Worm (Caenorhabditis elegans) whole organism, midembryonic: Measurements from ENCODE around the gene wht-8.

Experiments
- T22C8.4 ChIP-seq: fragments of 200-800 bp; sonication (Bioruptor generic); IDR thresholded peaks from 2 replicates; pipeline ENCODE4 v1.3.6; 2022; ENCODE audit warnings: missing genetic modification characterization, missing compliant biosample characterization
- cog-1 ChIP-seq: sonication (generic microtip); optimal IDR thresholded peaks from 2 replicates; lab custom pipeline; 2016; ENCODE audit warnings: missing genetic modification characterization, missing compliant biosample characterization
- flt-1 ChIP-seq: fragments of 200-800 bp; sonication (Bioruptor generic); IDR thresholded peaks from 2 replicates; pipeline ENCODE4 v1.3.6; 2022; ENCODE audit warnings: missing genetic modification characterization, missing compliant biosample characterization
- klf-2 ChIP-seq: fragments of 200-800 bp; sonication (Bioruptor generic); conservative IDR thresholded peaks from 2 replicates; pipeline ENCODE4 v1.3.6; 2022; ENCODE audit warnings: missing genetic modification reagents, missing genetic modification characterization, missing compliant biosample characterization
- med-1 ChIP-seq: sonication (generic microtip); optimal IDR thresholded peaks from 2 replicates; lab custom pipeline; 2017; ENCODE audit warnings: missing genetic modification characterization, mild to moderate bottlenecking, missing compliant biosample characterization, antibody characterized with exemption, missing genetic modification reagents; ENCODE audit not compliant: insufficient read depth
- ref-1 ChIP-seq: fragments of 200-800 bp; sonication (Bioruptor generic); conservative IDR thresholded peaks from 2 replicates; pipeline ENCODE4 v1.3.6; 2022; ENCODE audit warnings: missing genetic modification reagents, missing genetic modification characterization, missing compliant biosample characterization
- tab-1 ChIP-seq: fragments of 200-800 bp; sonication (Bioruptor generic); IDR thresholded peaks from 2 replicates; pipeline ENCODE4 v1.3.6; 2022; ENCODE audit warnings: missing genetic modification characterization, missing compliant biosample characterization
- ztf-23 ChIP-seq: fragments of 200-800 bp; sonication (Bioruptor generic); IDR thresholded peaks from 2 replicates; pipeline ENCODE4 v1.3.6; 2022; ENCODE audit warnings: missing genetic modification reagents, missing genetic modification characterization, missing compliant biosample characterization
- ztf-29 ChIP-seq: fragments of 200-800 bp; sonication (Bioruptor generic); IDR thresholded peaks from 2 replicates; pipeline ENCODE4 v1.3.6; 2022; ENCODE audit warnings: missing genetic modification reagents, missing genetic modification characterization, missing compliant biosample characterization

The wht-8 gene

DNA sequence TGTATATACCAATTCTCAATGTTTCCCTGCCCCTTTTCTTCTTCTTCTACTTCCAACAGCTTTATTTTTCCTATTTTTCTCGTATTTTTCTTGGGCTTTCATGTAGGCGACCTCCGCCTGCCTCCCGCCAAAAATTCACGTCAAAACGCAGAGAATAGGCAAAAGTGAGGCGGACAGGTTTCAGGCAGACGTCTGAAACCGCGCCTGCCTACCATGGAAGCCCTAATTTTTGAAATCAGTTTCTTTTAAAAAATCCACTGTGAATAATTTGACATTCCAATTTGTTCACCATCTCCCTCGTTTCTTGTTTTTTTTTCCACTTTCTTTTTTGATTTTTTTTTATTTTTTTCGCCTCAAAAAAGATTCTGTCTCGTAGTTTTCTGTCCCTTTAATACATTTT lies 20.2 kb downstream of the wht-8 start:
- no peak for TF ChIP-seq klf-2 (GFP tag; lab: Robert Waterston, UW)
- TF ChIP-seq med-1 (GFP tag; lab: Kevin White, UChicago) = no peak
- no peak for TF ChIP-seq ref-1 (GFP tag; lab: Robert Waterston, UW)
- TF ChIP-seq tab-1 (GFP tag; lab: Robert Waterston, UW) = no peak
- no peak for TF ChIP-seq T22C8.4 (GFP tag; lab: Robert Waterston, UW)
- no peak for TF ChIP-seq flt-1 (GFP tag; lab: Robert Waterston, UW)
- TF ChIP-seq ztf-23 = no peak
- TF ChIP-seq ztf-29 (GFP tag; lab: Robert Waterston, UW) = no peak
- no peak for TF ChIP-seq cog-1 (tag; lab: Kevin White, UChicago)

DNA sequence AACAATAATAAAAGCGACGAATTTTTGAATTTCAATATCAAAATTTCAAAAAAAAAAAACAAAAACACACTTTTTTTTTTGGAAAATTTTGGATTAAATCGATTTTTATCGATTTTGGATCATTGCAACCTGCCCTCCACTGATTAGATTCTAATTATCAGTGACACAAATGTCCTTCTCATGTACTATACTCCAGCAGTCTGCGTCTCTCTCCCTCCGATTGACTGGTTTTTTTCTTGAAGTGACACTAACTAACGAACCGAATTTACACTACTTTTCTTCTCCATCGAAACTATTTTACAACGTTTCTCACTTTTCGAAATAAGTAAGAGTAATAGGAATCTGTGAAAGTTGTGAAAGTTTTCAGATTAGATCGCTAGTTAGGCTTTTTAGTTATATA lies 22.2 kb downstream of the wht-8 start:
- TF ChIP-seq ztf-29 (GFP tag; lab: Robert Waterston, UW) = no peak
- no peak for TF ChIP-seq ref-1 (GFP tag; lab: Robert Waterston, UW)
- TF ChIP-seq klf-2 (GFP tag; lab: Robert Waterston, UW) = no peak
- no peak for TF ChIP-seq ztf-23
- TF ChIP-seq T22C8.4 (GFP tag; lab: Robert Waterston, UW) = no peak
- no peak for TF ChIP-seq cog-1 (tag; lab: Kevin White, UChicago)
- TF ChIP-seq tab-1 (GFP tag; lab: Robert Waterston, UW) = no peak
- TF ChIP-seq med-1 (GFP tag; lab: Kevin White, UChicago) = no peak
- TF ChIP-seq flt-1 (GFP tag; lab: Robert Waterston, UW) = no peak

DNA sequence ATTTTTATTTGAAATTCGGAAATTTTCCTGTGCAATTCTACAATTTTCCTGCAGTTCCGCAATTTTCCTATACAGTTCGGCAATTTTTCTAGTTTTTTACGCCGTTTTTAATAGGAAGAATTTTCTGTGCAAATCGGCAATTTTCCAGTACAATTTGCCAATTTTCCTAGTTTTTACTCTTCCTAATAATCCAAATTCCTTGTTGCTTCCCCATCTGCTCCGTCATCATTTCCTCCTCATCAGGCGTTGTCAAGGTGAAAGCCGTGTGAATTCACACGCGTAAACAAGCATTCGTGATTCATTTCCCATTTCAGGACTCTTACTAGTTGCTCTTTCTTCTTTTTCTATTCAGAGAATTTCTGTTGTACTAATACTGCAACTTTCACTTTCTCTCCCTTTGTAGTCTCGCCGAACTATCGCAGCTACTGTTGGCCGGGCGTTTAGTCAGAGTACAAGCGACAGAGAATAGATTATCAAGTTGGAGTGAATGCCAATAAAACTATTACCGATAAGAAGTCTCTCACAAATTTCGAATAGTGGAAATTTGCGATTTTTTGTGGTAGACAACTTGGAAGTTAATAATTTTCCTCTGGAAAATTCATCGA lies 23.1 kb downstream of the wht-8 start:
- TF ChIP-seq cog-1 (tag; lab: Kevin White, UChicago) (no peak), tab-1 (GFP tag; lab: Robert Waterston, UW) (no peak), T22C8.4 (GFP tag; lab: Robert Waterston, UW) (no peak), klf-2 (GFP tag; lab: Robert Waterston, UW) (no peak), ztf-29 (GFP tag; lab: Robert Waterston, UW) (no peak), flt-1 (GFP tag; lab: Robert Waterston, UW) (no peak), med-1 (GFP tag; lab: Kevin White, UChicago) (no peak), ztf-23 (no peak), ref-1 (GFP tag; lab: Robert Waterston, UW) (no peak)

DNA sequence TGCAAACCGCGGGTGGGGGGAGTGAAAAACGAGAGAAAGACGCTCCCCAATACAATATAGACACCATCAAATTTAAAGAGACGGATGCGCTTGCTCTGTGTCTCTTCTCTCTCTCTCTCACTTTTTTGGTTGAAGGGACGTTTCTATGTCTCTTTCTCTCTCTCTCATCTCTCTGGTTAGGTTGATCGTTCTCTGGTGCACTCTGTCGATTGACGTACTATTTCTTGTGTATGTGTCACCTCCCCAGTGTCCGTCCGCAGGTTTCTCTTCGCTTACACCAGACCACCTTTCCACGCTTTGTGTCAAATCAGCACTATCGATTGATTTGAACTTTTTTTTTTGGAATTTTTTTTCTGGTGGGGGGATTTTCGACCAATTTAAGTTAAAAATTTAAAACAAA lies 24.8 kb downstream of the wht-8 start:
- peak; percentile 65 for TF ChIP-seq T22C8.4 (GFP tag; lab: Robert Waterston, UW)
- TF ChIP-seq tab-1 (GFP tag; lab: Robert Waterston, UW) = no peak
- no peak for TF ChIP-seq ztf-29 (GFP tag; lab: Robert Waterston, UW)
- no peak for TF ChIP-seq flt-1 (GFP tag; lab: Robert Waterston, UW)
- TF ChIP-seq ztf-23 = no peak
- no peak for TF ChIP-seq klf-2 (GFP tag; lab: Robert Waterston, UW)
- no peak for TF ChIP-seq med-1 (GFP tag; lab: Kevin White, UChicago)
- no peak for TF ChIP-seq ref-1 (GFP tag; lab: Robert Waterston, UW)
- TF ChIP-seq cog-1 (tag; lab: Kevin White, UChicago) = peak; percentile 33

DNA sequence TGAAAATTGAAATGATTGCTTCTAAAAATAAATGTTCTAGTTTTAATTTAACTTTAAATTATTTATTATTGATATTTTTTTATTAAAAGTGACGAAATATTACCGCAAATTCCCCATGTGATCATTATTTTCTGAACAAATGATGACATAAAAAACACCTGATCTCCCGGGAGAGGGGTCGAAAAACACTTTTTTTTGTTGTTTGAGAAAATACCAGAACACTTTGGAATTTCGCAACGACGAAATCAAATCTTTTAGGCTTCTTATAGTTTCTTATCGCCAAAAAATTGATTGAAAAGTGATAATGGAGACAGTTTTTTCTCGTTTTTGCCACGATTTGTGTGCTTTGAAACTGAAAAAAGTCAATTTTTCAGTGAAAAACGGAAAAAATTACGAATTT lies 25.7 kb downstream of the wht-8 start:
- TF ChIP-seq ztf-23 (no peak), cog-1 (tag; lab: Kevin White, UChicago) (no peak), T22C8.4 (GFP tag; lab: Robert Waterston, UW) (no peak), med-1 (GFP tag; lab: Kevin White, UChicago) (no peak)

DNA sequence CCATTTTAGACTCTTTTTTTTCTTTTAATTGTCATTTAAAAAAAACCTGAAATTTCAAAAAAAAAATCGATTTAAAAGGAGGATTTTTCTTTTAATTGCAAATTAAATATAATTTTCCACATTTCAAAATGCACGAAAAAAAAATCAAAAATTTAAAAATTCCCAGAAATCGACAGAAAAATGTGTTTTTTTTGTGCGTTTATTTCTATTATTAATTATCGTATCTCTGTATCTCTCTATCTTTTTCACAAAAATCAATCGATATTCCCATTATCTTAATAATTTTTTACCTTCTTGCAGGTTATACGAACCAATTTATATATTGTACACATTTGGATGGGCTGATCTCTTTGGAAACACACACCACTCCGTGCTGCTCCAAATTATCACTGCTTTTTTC lies 26.2 kb downstream of the wht-8 start, which contains the start of gene rsks-1:
TSS of gene rsks-1 (plus strand) at position 301 of the 400 bp plus-strand sequence.
- TF ChIP-seq ref-1 (GFP tag; lab: Robert Waterston, UW) (no peak), flt-1 (GFP tag; lab: Robert Waterston, UW) (no peak), T22C8.4 (GFP tag; lab: Robert Waterston, UW) (no peak), klf-2 (GFP tag; lab: Robert Waterston, UW) (no peak)

DNA sequence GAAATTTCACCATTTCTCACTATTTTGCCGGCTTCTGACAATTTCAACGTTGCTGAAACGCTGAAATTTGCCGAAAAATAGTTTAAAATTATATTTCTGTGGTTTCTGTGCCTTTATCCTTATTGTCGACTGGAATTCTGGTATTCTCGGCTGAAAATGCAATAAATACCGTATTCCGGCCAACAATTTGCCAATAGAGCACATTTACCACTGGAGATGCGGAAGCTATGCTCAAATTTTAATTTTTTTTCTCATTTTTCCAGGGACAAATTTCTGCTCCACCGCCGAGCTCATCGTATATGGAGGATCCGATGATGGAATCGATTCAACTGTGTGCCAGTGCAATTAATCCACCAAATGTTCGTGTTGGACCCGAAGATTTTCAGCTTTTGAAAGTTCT lies 28.0 kb downstream of the wht-8 start:
- TF ChIP-seq T22C8.4 (GFP tag; lab: Robert Waterston, UW) (no peak), ref-1 (GFP tag; lab: Robert Waterston, UW) (no peak), tab-1 (GFP tag; lab: Robert Waterston, UW) (no peak), ztf-29 (GFP tag; lab: Robert Waterston, UW) (no peak), klf-2 (GFP tag; lab: Robert Waterston, UW) (no peak), flt-1 (GFP tag; lab: Robert Waterston, UW) (no peak), ztf-23 (no peak), cog-1 (tag; lab: Kevin White, UChicago) (no peak), med-1 (GFP tag; lab: Kevin White, UChicago) (no peak)

DNA sequence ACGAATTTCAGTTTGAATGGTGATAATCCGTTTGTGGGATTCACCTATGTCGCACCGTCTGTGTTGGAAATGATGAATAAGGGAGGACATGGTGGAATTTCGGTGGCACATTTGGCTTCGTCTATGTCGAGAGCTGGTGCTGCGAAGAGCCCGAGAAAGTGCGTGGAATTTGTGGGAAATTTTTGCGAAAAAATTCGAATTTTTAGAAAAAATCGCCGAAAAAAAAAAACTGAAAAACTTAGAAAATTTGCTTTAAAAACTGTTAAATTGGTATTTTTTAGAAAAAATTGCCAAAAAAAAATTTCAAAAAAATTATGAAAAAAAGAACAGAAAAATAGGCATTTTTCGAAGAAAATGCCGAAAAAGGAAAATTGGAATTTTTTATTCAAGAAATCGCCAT lies 30.3 kb downstream of the wht-8 start:
- TF ChIP-seq med-1 (GFP tag; lab: Kevin White, UChicago) = no peak
- no peak for TF ChIP-seq cog-1 (tag; lab: Kevin White, UChicago)
- no peak for TF ChIP-seq klf-2 (GFP tag; lab: Robert Waterston, UW)
- TF ChIP-seq ztf-23 = no peak
- TF ChIP-seq ref-1 (GFP tag; lab: Robert Waterston, UW) = no peak
- TF ChIP-seq flt-1 (GFP tag; lab: Robert Waterston, UW) = no peak
- no peak for TF ChIP-seq tab-1 (GFP tag; lab: Robert Waterston, UW)
- no peak for TF ChIP-seq T22C8.4 (GFP tag; lab: Robert Waterston, UW)
- no peak for TF ChIP-seq ztf-29 (GFP tag; lab: Robert Waterston, UW)

DNA sequence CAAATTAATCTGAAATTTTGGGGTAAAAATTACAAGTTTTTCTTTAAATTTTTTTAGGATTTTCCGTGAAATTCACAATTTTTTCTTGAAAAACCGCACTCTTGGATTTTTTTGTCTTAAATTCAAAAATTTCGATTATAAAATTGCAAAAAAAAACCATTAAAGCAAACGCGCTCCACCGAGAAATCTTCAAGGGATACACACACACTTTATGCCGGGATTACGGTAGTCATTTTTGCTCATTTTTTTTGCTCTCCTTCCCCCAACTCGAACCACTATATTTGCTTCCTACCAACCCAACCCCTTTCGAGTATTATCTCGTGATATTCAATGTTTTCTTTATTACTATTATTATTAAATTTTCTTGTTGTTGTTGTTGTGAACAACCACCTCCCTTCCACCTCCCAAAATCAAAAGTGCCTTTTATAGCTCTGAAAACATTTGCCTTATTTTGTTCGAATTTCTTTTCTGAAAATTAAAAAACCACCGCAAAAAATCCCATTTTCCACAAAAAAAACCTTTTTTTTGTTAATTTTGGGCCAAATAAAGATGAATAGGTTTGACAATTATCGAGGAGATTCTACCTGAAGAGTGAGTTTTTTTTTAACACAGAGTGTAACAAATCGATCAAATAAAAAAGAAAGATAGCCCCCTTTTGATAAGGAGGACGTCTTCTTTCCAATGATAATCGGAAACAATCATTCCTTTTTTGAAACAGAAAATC lies 33.3 kb downstream of the wht-8 start, which contains the start of gene Y47D3A.32:
TSS of gene Y47D3A.32 (plus strand) at position 674 of the 724 bp plus-strand sequence.
- TF ChIP-seq ref-1 (GFP tag; lab: Robert Waterston, UW) (no peak), med-1 (GFP tag; lab: Kevin White, UChicago) (no peak), tab-1 (GFP tag; lab: Robert Waterston, UW) (no peak), klf-2 (GFP tag; lab: Robert Waterston, UW) (no peak), ztf-23 (no peak), T22C8.4 (GFP tag; lab: Robert Waterston, UW) (no peak), ztf-29 (GFP tag; lab: Robert Waterston, UW) (no peak), cog-1 (tag; lab: Kevin White, UChicago) (no peak), flt-1 (GFP tag; lab: Robert Waterston, UW) (no peak)
